Worm (Caenorhabditis elegans) whole organism, L4 larva: ENCODE results near the gene twk-40.

Experiments
- F44E2.7 ChIP-seq: fragments of 200-800 bp; sonication (Bioruptor generic); IDR thresholded peaks from 2 replicates; pipeline ENCODE4 v2.1.2; 2022; ENCODE audit warnings: missing genetic modification characterization, missing compliant biosample characterization
- T20F7.1 ChIP-seq: fragments of 200-800 bp; sonication (Bioruptor generic); optimal IDR thresholded peaks from 2 replicates; lab custom pipeline; 2018; ENCODE audit warnings: mild to moderate bottlenecking, missing genetic modification characterization, missing compliant biosample characterization
- Y105C5A.15 ChIP-seq: fragments of 200-800 bp; sonication (Bioruptor generic); IDR thresholded peaks from 2 replicates; pipeline ENCODE4 v1.3.6; 2022; ENCODE audit warnings: missing genetic modification characterization, missing compliant biosample characterization
- Y48G9A.11 ChIP-seq: fragments of 200-800 bp; sonication (Bioruptor generic); IDR thresholded peaks from 2 replicates; pipeline ENCODE4 v1.3.6; 2022; ENCODE audit warnings: missing genetic modification reagents, missing genetic modification characterization, missing compliant biosample characterization
- Y5F2A.4 ChIP-seq: fragments of 200-800 bp; sonication (Bioruptor generic); optimal IDR thresholded peaks from 2 replicates; lab custom pipeline; 2018; ENCODE audit warnings: mild to moderate bottlenecking, missing genetic modification characterization, missing compliant biosample characterization
- ZK546.5 ChIP-seq, 2 experiments: sonication (generic microtip); optimal IDR thresholded peaks; 2 replicates each; lab custom pipeline; 2017; ENCODE audit warnings: missing biosample characterization in 2 of 2, missing genetic modification characterization in 2 of 2
- aha-1 ChIP-seq: fragments of 150-350 bp; peaks from one replicate; lab custom pipeline; 2014; ENCODE audit warnings: missing biosample characterization, missing genetic modification characterization
- aly-2 ChIP-seq: sonication (generic microtip); optimal IDR thresholded peaks from 2 replicates; lab custom pipeline; 2018; ENCODE audit warnings: missing biosample characterization, missing genetic modification characterization
- arid-1 ChIP-seq: fragments of 200-800 bp; sonication (Bioruptor generic); conservative IDR thresholded peaks from 2 replicates; pipeline ENCODE4 v1.3.6; 2022; ENCODE audit warnings: missing genetic modification reagents, missing genetic modification characterization, missing compliant biosample characterization
- daf-16 ChIP-seq, 3 experiments: sonication (generic microtip); optimal IDR thresholded peaks; 2 replicates each; lab custom pipeline; 2016 to 2017; ENCODE audit warnings: missing genetic modification characterization in 3 of 3, missing genetic modification reagents in 3 of 3, mild to moderate bottlenecking in 2 of 3, missing compliant biosample characterization in 2 of 3, missing biosample characterization in 1 of 3, moderate library complexity in 1 of 3
- daf-19 ChIP-seq: fragments of 200-800 bp; sonication (Bioruptor generic); conservative IDR thresholded peaks from 2 replicates; pipeline ENCODE4 v1.3.6; 2022; ENCODE audit warnings: missing genetic modification characterization, missing compliant biosample characterization
- dmd-6 ChIP-seq: fragments of 200-800 bp; sonication (Bioruptor generic); IDR thresholded peaks from 2 replicates; pipeline ENCODE4 v1.3.6; 2022; ENCODE audit warnings: missing genetic modification reagents, missing genetic modification characterization, missing compliant biosample characterization
- dmd-9 ChIP-seq: fragments of 200-800 bp; sonication (Bioruptor generic); IDR thresholded peaks from 2 replicates; pipeline ENCODE4 v1.3.6; 2022; ENCODE audit warnings: missing genetic modification reagents, missing genetic modification characterization, missing compliant biosample characterization
- duxl-1 ChIP-seq: sonication (generic microtip); optimal IDR thresholded peaks from 2 replicates; lab custom pipeline; 2016; ENCODE audit warnings: mild to moderate bottlenecking, missing genetic modification characterization, moderate library complexity, missing compliant biosample characterization; ENCODE audit not compliant: poor library complexity
- fkh-10 ChIP-seq: fragments of 150-350 bp; optimal IDR thresholded peaks from 2 replicates; lab custom pipeline; 2014; ENCODE audit warnings: missing biosample characterization, missing genetic modification reagents, missing genetic modification characterization
- hlh-30 ChIP-seq: sonication (generic microtip); optimal IDR thresholded peaks from 2 replicates; lab custom pipeline; 2017; ENCODE audit warnings: antibody characterized with exemption, mild to moderate bottlenecking, missing genetic modification characterization, missing compliant biosample characterization; ENCODE audit not compliant: insufficient read depth
- jun-1 ChIP-seq: fragments of 150-350 bp; optimal IDR thresholded peaks from 2 replicates; lab custom pipeline; 2014; ENCODE audit warnings: missing biosample characterization, missing genetic modification reagents, missing genetic modification characterization
- lin-1 ChIP-seq: fragments of 200-800 bp; sonication (Bioruptor generic); IDR thresholded peaks from 2 replicates; pipeline ENCODE4 v1.3.6; 2022; ENCODE audit warnings: missing genetic modification reagents, missing genetic modification characterization, missing compliant biosample characterization
- lin-15B ChIP-seq: fragments of 150-350 bp; sonication (generic microtip); optimal IDR thresholded peaks from 3 replicates; lab custom pipeline; 2014; ENCODE audit warnings: missing biosample characterization, missing genetic modification characterization
- lin-39 ChIP-seq: fragments of 150-350 bp; optimal IDR thresholded peaks from 2 replicates; lab custom pipeline; 2014; ENCODE audit warnings: missing biosample characterization, missing genetic modification reagents, missing genetic modification characterization
- lsy-2 ChIP-seq, 2 experiments: fragments of 150-350 bp in 1 of 2; sonication (generic microtip) in 1 of 2; optimal IDR thresholded peaks; 2 replicates each; lab custom pipeline; 2014 to 2017; ENCODE audit warnings: missing biosample characterization in 2 of 2, missing genetic modification characterization in 2 of 2
- mep-1 ChIP-seq: fragments of 150-350 bp; sonication (generic microtip); optimal IDR thresholded peaks from 3 replicates; lab custom pipeline; 2014; ENCODE audit warnings: missing biosample characterization, missing genetic modification characterization
- mxl-2 ChIP-seq: fragments of 200-800 bp; sonication (Bioruptor generic); conservative IDR thresholded peaks from 2 replicates; pipeline ENCODE4 v1.3.6; 2022; ENCODE audit warnings: missing genetic modification reagents, missing genetic modification characterization, missing compliant biosample characterization
- nhr-102 ChIP-seq: sonication (generic microtip); optimal IDR thresholded peaks from 2 replicates; lab custom pipeline; 2016; ENCODE audit warnings: mild to moderate bottlenecking, missing genetic modification characterization, moderate library complexity, missing compliant biosample characterization
- nhr-11 ChIP-seq: fragments of 150-350 bp; optimal IDR thresholded peaks from 2 replicates; lab custom pipeline; 2014; ENCODE audit warnings: missing biosample characterization, missing genetic modification characterization
- nhr-77 ChIP-seq: fragments of 150-350 bp; optimal IDR thresholded peaks from 2 replicates; lab custom pipeline; 2014; ENCODE audit warnings: missing biosample characterization, missing genetic modification characterization
- pha-4 ChIP-seq, 2 experiments: fragments of 150-350 bp in 1 of 2; fragments of 200-800 bp in 1 of 2; sonication (Bioruptor generic) in 1 of 2; IDR thresholded peaks in 1 of 2; optimal IDR thresholded peaks in 1 of 2; 2 replicates each; pipeline versions ENCODE4 v1.3.6 to Lab custom; 2014 to 2022; ENCODE audit warnings: missing genetic modification characterization in 2 of 2, missing genetic modification reagents in 2 of 2, missing biosample characterization in 1 of 2, missing compliant biosample characterization in 1 of 2
- set-16 ChIP-seq: fragments of 200-800 bp; sonication (Bioruptor generic); IDR thresholded peaks from 2 replicates; pipeline ENCODE4 v1.3.6; 2022; ENCODE audit warnings: missing genetic modification reagents, missing genetic modification characterization, missing compliant biosample characterization
- unc-62 ChIP-seq, 3 experiments: fragments of 150-350 bp in 1 of 3; sonication (generic microtip); optimal IDR thresholded peaks in 2 of 3; peaks in 1 of 3; 1 replicate in 1 of 3; 2 replicates in 2 of 3; lab custom pipeline; 2014 to 2017; ENCODE audit warnings: missing biosample characterization in 3 of 3, missing genetic modification characterization in 3 of 3, missing genetic modification reagents in 3 of 3, missing genotype in 1 of 3
- vab-7 ChIP-seq: fragments of 200-800 bp; sonication (Bioruptor generic); IDR thresholded peaks from 2 replicates; pipeline ENCODE4 v1.3.6; 2022; ENCODE audit warnings: missing genetic modification reagents, missing genetic modification characterization, missing compliant biosample characterization
- zip-2 ChIP-seq: fragments of 150-350 bp; optimal IDR thresholded peaks from 2 replicates; lab custom pipeline; 2014; ENCODE audit warnings: missing biosample characterization, missing genetic modification characterization
- ztf-11 ChIP-seq: fragments of 150-350 bp; optimal IDR thresholded peaks from 2 replicates; lab custom pipeline; 2014; ENCODE audit warnings: missing biosample characterization, missing genetic modification characterization
- ztf-7 ChIP-seq: fragments of 150-350 bp; optimal IDR thresholded peaks from 2 replicates; lab custom pipeline; 2014; ENCODE audit warnings: missing biosample characterization, missing genetic modification characterization

Gene twk-40

ce11 chrIII:13458978-13459596 lies 33.2 kb downstream of the twk-40 start, which contains the start of gene tag-164:
TSS of gene tag-164 (plus strand) at chrIII:13459546.
- TF ChIP-seq unc-62 (GFP tag; optimal IDR thresholded peaks at IDR 0.05 in 1 of 2; lab: Kevin White, UChicago), result peak in 1 of 2 experiments; percentile 92
- no peak for TF ChIP-seq unc-62 (tag; optimal IDR thresholded peaks at IDR 0.05; lab: Kevin White, UChicago)
- TF ChIP-seq ztf-11 (tag; lab: Kevin White, UChicago), result no peak

ce11 chrIII:13457305-13457704 lies 35.0 kb downstream of the twk-40 start:
- TF ChIP-seq nhr-102 (tag; lab: Kevin White, UChicago), result peak; percentile 13
- no peak; the same call in 1 of the 2 replicates for TF ChIP-seq pha-4 (GFP tag; IDR thresholded peaks at IDR 0.05; lab: Robert Waterston, UW)
- TF ChIP-seq pha-4 (tag; optimal IDR thresholded peaks at IDR 0.05; lab: Kevin White, UChicago), result no peak
- TF ChIP-seq Y48G9A.11 (GFP tag; lab: Robert Waterston, UW), result no peak
- 0 out of 2 replicates have a peak, but pooled peaks have one; percentile 48 for TF ChIP-seq Y105C5A.15
- peak in 1 of 2 experiments; percentile 51 for TF ChIP-seq unc-62 (GFP tag; optimal IDR thresholded peaks at IDR 0.05 in 1 of 2; lab: Kevin White, UChicago)
- TF ChIP-seq unc-62 (tag; optimal IDR thresholded peaks at IDR 0.05; lab: Kevin White, UChicago), result no peak

- 0 out of 2 replicates have a peak, but pooled peaks have one; percentile 8 for TF ChIP-seq arid-1 (GFP tag; lab: Robert Waterston, UW)
- peak in 1 of 2 experiments; percentile 61 for TF ChIP-seq lsy-2 (tag; optimal IDR thresholded peaks at IDR 0.05; lab: Kevin White, UChicago)
- no peak for TF ChIP-seq daf-16 (GFP tag; optimal IDR thresholded peaks at IDR 0.05; lab: Kevin White, UChicago)
- TF ChIP-seq daf-16 (tag; optimal IDR thresholded peaks at IDR 0.05; lab: Kevin White, UChicago), result peak; percentile 51
- TF ChIP-seq nhr-11 (tag; lab: Kevin White, UChicago), result peak; percentile 12
- TF ChIP-seq dmd-6 (GFP tag; lab: Robert Waterston, UW), result 0 out of 2 replicates have a peak, but pooled peaks have one; percentile 9
- TF ChIP-seq aha-1 (tag; lab: Kevin White, UChicago), result peak; percentile 65
- TF ChIP-seq hlh-30, result peak; percentile 38
- TF ChIP-seq fkh-10, result peak; percentile 14
- no peak for TF ChIP-seq Y5F2A.4 (GFP tag; lab: Kevin White, UChicago)
- TF ChIP-seq set-16, result no peak
- TF ChIP-seq lin-1 (GFP tag; lab: Robert Waterston, UW), result no peak
- peak; percentile 38 for TF ChIP-seq mep-1
- peak; percentile 83 for TF ChIP-seq ztf-7 (tag; lab: Kevin White, UChicago)
- TF ChIP-seq lin-15B (tag; lab: Kevin White, UChicago), result no peak
Measured at ce11 chrIII:13455816-13456215, 36.5 kb downstream of the twk-40 start.

- TF ChIP-seq daf-19 (GFP tag; lab: Robert Waterston, UW), result no peak
- no peak for TF ChIP-seq Y105C5A.15
- TF ChIP-seq lin-39, result no peak
- TF ChIP-seq vab-7 (GFP tag; lab: Robert Waterston, UW), result no peak
- no peak for TF ChIP-seq lin-1 (GFP tag; lab: Robert Waterston, UW)
- no peak for TF ChIP-seq jun-1 (tag; lab: Kevin White, UChicago)
- TF ChIP-seq ZK546.5 (tag; optimal IDR thresholded peaks at IDR 0.05; lab: Kevin White, UChicago), result no peak
- no peak for TF ChIP-seq F44E2.7
- TF ChIP-seq nhr-77 (tag; lab: Kevin White, UChicago), result no peak
- TF ChIP-seq aly-2 (tag; lab: Kevin White, UChicago), result no peak
- no peak for TF ChIP-seq mxl-2 (GFP tag; lab: Robert Waterston, UW)
- no peak for TF ChIP-seq duxl-1 (tag; lab: Kevin White, UChicago)
- no peak for TF ChIP-seq zip-2 (tag; lab: Kevin White, UChicago)
- TF ChIP-seq T20F7.1, result no peak
- TF ChIP-seq fkh-10, result no peak
- TF ChIP-seq dmd-9 (GFP tag; lab: Robert Waterston, UW), result no peak
Measured at ce11 chrIII:13455207-13455606, 37.1 kb downstream of the twk-40 start, which contains the start of gene cua-1. TSS of gene cua-1 (minus strand) at chrIII:13455307.
